Worm (Caenorhabditis elegans): ENCODE data around the gene srw-15.
"Not testable (repeated sequence)": the region's sequence is repeated elsewhere in the genome, so short reads cannot be mapped to it uniquely, and the experiment has no call there.

The srw-15 gene

DNA sequence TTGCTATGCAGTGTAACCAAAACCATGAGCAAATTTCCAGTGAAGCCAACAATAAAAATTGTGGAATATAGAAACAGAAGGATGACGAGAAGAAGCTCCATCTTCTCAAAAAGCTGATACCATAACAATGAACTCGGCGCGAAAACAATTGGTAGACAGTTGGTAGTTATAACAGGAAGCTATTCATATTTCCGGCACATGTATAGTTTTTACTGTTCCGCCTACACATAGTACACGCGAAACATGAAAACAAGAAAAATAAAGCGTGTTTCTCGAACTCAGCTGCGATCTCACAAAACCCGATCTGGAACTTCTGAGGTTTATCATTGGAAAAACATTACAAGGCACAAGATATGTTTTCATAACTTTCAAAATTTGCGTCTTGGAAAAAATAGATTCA lies 28.7 kb downstream of the srw-15 start, which contains the start of gene srsx-37:
srsx-37 (minus strand) TSS at position 101 of the 400 bp plus-strand sequence.
- no peak for TF ChIP-seq unc-62 (GFP tag; optimal IDR thresholded peaks at IDR 0.05)

DNA sequence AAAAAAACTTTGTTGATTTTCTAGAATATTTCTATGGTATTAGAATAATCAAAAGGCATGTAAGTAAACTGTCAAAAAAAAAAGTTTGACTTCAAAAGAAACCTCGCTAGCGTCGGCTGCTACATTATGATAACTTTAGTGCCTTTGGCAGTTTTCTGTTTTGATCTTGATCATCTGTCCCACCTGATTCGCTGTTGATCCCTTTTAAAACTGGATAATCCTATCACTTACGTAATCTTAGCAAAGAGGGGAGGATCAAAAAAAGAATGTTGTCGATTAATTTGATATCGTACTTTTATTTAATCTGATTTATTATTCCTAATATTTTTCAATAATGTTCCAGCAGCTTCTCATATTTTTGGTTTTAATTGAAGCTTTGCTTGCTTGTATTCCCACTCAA lies 29.6 kb downstream of the srw-15 start, which contains the start of gene M01B2.8:
M01B2.8 (plus strand) TSS at position 301 of the 400 bp plus-strand sequence.
- TF ChIP-seq unc-62 (GFP tag; optimal IDR thresholded peaks at IDR 0.05), result no peak

DNA sequence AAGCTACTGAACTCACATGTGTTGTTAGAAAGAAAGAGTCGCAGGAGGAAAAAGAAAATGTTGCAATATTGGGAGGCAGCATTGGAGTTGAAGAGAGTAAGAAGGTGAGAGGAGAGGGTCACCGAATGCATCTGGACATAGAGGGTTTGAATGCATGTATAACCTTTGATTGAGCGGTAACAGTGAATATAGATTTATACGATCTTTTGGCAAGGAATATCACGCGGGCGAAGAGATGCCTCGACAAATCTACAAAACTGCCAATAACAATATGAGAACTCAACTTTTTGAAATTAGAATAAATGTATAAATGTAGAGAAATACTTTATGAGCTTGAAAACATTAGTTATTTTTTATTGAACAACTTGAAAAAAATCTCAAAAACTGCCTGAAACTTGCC lies 32.0 kb downstream of the srw-15 start, which contains the start of gene M01B2.10:
M01B2.10 (minus strand) TSS at position 101 of the 400 bp plus-strand sequence.
- TF ChIP-seq unc-62 (GFP tag; optimal IDR thresholded peaks at IDR 0.05), result not testable (repeated sequence)

DNA sequence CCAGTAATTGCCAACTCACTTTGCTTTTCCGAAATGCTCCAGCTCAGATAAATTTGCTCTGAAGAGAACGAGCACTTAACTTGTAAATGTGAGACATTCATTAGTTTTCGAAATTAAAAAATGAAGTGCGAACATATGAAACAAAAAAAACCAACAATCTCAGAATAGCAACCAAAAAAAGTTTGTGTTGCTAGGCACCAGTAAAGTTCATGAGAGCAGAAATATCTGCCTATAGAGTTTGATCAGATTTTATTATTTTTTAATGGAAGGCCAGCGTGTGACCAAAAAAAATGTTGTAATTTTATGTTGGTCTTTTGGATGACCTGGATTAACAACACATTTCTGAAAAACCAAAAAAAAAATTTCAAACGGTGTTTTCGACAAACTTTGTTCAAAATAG lies 33.8 kb downstream of the srw-15 start, which contains the start of gene M01B2.12:
M01B2.12 (minus strand) TSS at position 101 of the 400 bp plus-strand sequence.
- no peak for TF ChIP-seq unc-62 (GFP tag; optimal IDR thresholded peaks at IDR 0.05)

DNA sequence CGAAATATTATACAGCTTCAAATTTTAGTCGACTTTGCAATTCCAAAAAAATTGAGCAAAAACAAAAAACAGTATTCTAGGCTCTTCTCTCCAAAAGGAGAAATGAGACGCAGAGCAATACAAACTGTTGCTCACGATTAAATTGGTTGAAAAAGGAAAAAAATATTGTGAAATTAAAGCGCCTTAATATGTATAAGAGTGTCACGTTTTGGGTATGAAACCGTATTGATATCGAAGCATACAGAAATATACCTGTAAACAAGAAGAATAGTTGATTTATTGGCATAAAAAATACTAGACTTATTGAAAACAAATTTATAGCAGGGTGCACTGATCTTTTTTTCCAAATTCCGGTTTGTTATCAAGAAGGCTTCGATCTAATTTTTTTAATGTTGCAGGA lies 35.5 kb downstream of the srw-15 start, which contains the start of gene M01B2.13:
M01B2.13 (minus strand) TSS at position 101 of the 400 bp plus-strand sequence.
- no peak for TF ChIP-seq unc-62 (GFP tag; optimal IDR thresholded peaks at IDR 0.05)

DNA sequence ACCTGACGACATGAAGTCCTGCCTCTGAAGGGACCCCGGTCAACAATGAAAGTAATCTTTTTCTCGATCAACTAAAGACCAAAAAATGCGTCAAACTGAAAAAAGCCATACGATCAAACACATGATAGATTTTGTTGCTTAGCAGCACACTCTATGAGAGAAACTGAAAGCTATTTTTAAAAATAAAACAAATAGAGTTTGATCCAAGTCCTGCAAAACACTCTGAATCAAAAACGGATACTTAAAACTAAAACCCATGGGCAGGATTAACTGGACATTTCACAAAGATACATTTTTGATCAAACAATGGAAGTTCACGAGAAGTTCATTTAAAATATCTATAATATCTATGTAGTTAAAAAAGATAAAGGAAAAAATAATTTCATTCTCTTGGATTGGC lies 37.1 kb downstream of the srw-15 start, which contains the start of gene T10H4.13:
T10H4.13 (minus strand) TSS at position 101 of the 400 bp plus-strand sequence.
- TF ChIP-seq unc-62 (GFP tag; optimal IDR thresholded peaks at IDR 0.05), result no peak

DNA sequence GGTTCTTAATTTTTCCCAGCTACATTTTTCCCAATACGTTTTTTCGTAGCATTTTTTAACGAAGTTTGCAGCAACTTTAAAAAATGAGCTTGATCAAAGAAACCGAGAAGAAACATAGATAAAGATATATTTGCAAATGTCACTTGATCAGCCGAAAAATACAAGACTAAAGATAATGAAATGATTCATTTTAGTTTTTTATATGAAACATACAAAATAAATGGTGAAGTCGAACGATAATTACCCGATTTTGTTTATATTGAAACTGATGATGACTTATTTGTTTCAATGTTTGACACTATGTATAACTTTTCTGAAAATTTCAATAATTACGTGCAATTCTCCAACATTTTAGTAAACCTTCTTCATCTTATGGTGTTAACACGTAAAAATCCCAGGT lies 38.0 kb downstream of the srw-15 start, which contains the start of gene srw-22:
srw-22 (plus strand) TSS at position 301 of the 400 bp plus-strand sequence.
- no peak for TF ChIP-seq unc-62 (GFP tag; optimal IDR thresholded peaks at IDR 0.05)

DNA sequence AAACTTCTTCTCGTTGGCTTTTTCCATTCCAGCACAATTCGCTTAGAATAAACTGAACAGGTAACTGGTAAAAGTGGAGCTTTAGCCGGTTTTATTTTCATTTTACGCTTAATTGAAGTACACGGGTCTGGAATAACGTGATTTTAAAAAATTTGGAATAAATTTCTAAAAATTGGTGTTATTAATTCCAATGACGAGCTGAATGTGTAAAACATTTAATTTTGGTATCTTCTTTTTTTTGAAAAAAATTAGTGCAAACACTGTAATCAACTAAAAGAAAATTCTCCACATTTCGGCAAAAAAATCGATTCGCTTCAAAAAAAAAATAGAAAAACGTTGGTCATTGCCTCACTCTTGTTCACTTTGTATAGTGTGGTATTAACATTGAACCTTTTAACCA lies 41.9 kb downstream of the srw-15 start, which contains the start of gene T10H4.4:
T10H4.4 (minus strand) TSS at position 101 of the 400 bp plus-strand sequence.
- TF ChIP-seq unc-62 (GFP tag; optimal IDR thresholded peaks at IDR 0.05), result no peak

DNA sequence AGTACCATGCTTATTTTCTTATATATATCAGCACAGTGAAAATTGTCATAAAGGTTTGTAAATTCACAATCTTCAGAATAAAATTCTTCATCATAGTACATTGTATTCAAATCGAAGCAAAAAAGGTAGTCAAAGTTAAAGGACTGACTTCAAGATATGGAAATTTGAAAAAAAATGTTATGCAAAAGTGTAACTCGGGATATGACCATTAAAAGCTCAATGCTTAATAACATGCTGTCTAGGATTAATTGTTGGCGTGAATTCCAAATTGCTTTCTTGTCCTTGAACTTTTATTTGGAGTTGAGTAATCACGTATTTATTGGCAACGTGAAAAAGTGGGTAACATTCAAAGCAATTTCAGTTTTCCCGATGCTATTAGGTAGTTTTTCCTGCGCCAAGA lies 44.4 kb downstream of the srw-15 start, which contains the start of gene srw-16:
srw-16 (minus strand) TSS at position 101 of the 400 bp plus-strand sequence.
- no peak for TF ChIP-seq unc-62 (GFP tag; optimal IDR thresholded peaks at IDR 0.05)

DNA sequence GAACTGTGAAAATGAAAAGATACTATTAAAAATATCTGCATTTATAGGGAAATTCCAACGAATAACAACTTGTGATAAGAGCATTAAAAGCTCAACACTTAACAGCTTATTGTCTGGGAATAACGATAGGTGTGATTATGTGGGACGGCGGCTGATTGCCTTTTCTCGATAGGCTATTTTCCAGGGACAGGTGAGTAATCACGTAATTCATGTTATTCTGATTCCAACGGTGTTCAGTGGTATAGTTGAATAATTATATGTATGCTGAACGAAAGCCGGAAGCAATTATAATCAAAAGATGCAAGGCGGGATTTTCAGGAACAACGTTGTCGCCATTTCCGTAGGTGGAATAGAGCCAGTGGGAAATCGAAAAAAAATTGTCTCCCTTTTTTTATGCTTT lies 46.6 kb downstream of the srw-15 start, which contains the start of gene srw-17:
srw-17 (minus strand) TSS at position 101 of the 400 bp plus-strand sequence.
- TF ChIP-seq unc-62 (GFP tag; optimal IDR thresholded peaks at IDR 0.05), result no peak

DNA sequence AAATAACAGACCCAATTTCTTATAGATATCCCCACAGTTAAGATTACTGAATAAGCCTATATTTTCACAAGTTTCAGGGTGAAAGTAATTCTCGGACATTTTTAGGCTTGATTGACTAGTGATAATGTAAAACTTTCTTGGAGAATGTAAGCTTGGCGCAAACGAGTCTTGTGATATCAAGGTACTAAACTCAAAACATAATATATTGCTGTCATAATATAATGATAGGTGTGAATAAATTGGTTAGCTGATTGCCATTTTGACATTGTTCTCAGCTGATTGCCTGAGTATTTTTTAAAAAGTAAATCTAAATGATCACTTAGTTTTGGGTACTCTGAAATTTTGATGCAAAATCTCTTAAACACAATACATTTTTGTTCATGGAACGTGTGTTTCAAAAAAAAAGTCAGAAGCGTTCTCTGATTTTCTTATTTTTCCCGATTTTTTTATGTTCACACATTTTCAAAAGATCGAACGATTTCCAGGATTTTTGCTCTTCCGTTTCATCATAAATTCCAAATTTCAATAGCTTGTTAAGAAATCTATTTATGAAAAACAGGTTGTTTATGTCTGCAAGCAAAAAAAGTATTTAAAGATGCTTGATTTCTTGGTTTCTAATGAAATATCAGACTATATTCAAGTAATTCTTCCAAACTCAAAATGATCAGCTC lies 51.1 kb downstream of the srw-15 start, which contains the start of the genes srw-19 and srx-51:
srw-19 (minus strand) TSS at position 101 of the 671 bp plus-strand sequence.
srx-51 (plus strand) TSS at position 621 of the 671 bp plus-strand sequence.
- no peak for TF ChIP-seq unc-62 (GFP tag; optimal IDR thresholded peaks at IDR 0.05)

Data from whole organism, dauer.